Worm (Caenorhabditis elegans) whole organism, late embryonic: ENCODE results near the gene cutl-25.

Source experiments
- T23F11.4 ChIP-seq: fragments of 200-800 bp; sonication (Bioruptor generic); optimal IDR thresholded peaks from 2 replicates; lab custom pipeline; 2018; ENCODE audit warnings: mild to moderate bottlenecking, missing genetic modification characterization, missing compliant biosample characterization
- ama-1 ChIP-seq: fragments of 150-350 bp; optimal IDR thresholded peaks from 2 replicates; lab custom pipeline; 2014
- ceh-14 ChIP-seq: sonication (generic microtip); optimal IDR thresholded peaks from 2 replicates; lab custom pipeline; 2016; ENCODE audit warnings: missing genotype, missing genetic modification characterization, missing compliant biosample characterization
- fkh-10 ChIP-seq: fragments of 150-350 bp; optimal IDR thresholded peaks from 2 replicates; lab custom pipeline; 2014; ENCODE audit warnings: missing biosample characterization, missing genetic modification reagents, missing genetic modification characterization
- hlh-30 ChIP-seq: sonication (generic microtip); optimal IDR thresholded peaks from 2 replicates; lab custom pipeline; 2017; ENCODE audit warnings: antibody characterized with exemption, missing genetic modification characterization, missing compliant biosample characterization; ENCODE audit not compliant: insufficient read depth
- hlh-6 ChIP-seq: sonication (generic microtip); optimal IDR thresholded peaks from 2 replicates; lab custom pipeline; 2016; ENCODE audit warnings: missing genotype, missing genetic modification characterization, missing compliant biosample characterization
- odd-2 ChIP-seq: sonication (generic microtip); optimal IDR thresholded peaks from 2 replicates; lab custom pipeline; 2017; ENCODE audit warnings: antibody characterized with exemption, mild to moderate bottlenecking, missing genetic modification characterization, missing compliant biosample characterization
- pha-4 ChIP-seq: fragments of 150-350 bp; optimal IDR thresholded peaks from 2 replicates; lab custom pipeline; 2018; ENCODE audit warnings: missing biosample characterization, missing genetic modification reagents, missing genetic modification characterization
- rnt-1 ChIP-seq: sonication (generic microtip); optimal IDR thresholded peaks from 2 replicates; lab custom pipeline; 2016; ENCODE audit warnings: missing genetic modification characterization, missing compliant biosample characterization
- tbx-2 ChIP-seq: sonication (generic microtip); optimal IDR thresholded peaks from 2 replicates; lab custom pipeline; 2016; ENCODE audit warnings: missing genetic modification characterization, missing compliant biosample characterization
- unc-86 ChIP-seq: sonication (generic microtip); optimal IDR thresholded peaks from 2 replicates; lab custom pipeline; 2016; ENCODE audit warnings: missing genetic modification characterization, missing compliant biosample characterization
- ztf-16 ChIP-seq: sonication (generic microtip); optimal IDR thresholded peaks from 2 replicates; lab custom pipeline; 2017; ENCODE audit warnings: missing genetic modification characterization, missing compliant biosample characterization

DNA sequence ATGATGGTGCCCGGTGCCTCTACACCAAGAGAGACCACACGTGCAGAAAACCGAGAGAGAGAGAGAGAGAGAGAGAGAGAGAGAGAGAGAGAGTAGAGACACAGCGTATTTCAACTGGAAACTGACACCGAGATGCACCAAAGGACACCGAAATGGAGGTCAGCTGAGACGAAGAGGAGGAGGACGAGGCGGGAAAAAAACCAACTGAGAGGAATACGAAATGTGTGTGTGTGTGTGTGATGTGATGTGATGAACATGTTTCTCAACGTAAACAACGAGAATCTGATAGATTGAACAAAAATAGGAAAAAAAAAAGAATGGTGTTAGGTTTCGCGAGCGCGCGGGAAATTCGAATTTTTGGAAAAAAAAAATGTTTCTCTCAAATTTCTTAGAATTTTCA lies 9.6 kb downstream of the cutl-25 start:
- TF ChIP-seq ama-1 (lab: Kevin White, UChicago), result no peak
- TF ChIP-seq hlh-6 (tag; lab: Kevin White, UChicago), result no peak
- no peak for TF ChIP-seq rnt-1 (tag; lab: Kevin White, UChicago)
- no peak for TF ChIP-seq unc-86
- TF ChIP-seq hlh-30 (tag; lab: Kevin White, UChicago), result peak; percentile 47
- no peak for TF ChIP-seq ztf-16 (tag; lab: Kevin White, UChicago)
- TF ChIP-seq fkh-10, result no peak
- no peak for TF ChIP-seq ceh-14
- no peak for TF ChIP-seq T23F11.4 (GFP tag; lab: Kevin White, UChicago)
- peak; percentile 42 for TF ChIP-seq tbx-2 (tag; lab: Kevin White, UChicago)
- no peak for TF ChIP-seq pha-4 (tag; lab: Kevin White, UChicago)
- no peak for TF ChIP-seq odd-2
